Worm (Caenorhabditis elegans): Measurements from ENCODE around the gene abts-4.

abts-4 gene

DNA sequence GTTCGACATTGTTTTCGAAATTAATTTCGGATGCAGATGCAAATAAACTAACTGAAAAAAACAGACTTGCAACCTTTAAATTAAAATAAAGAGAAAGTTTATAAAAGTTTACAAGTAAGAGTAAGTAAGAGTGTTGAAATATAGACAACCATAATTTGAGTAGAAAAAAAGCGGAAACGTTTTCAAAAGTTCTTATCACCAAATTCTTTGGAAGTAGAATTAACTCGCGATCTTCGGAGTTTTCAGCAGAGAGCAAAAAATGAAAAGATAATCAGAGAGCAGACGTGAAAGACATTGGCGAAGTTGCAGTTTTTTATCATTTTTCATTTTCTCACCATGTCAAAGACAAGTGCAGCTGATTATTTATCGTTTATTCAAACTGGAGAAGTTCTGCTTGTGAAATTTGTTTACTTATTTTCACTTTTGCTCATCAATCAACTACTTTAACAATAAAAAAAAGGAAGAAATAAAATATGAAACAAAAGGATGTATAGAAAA, at the start of gene abts-4:
abts-4 (minus strand) TSS at position 51 of the 498 bp plus-strand sequence.
- peak; percentile 44 for TF ChIP-seq sma-9 (GFP tag; optimal IDR thresholded peaks at IDR 0.05)
- no peak for TF ChIP-seq sma-9 (tag; optimal IDR thresholded peaks at IDR 0.05)
- no peak for TF ChIP-seq unc-62 (GFP tag; optimal IDR thresholded peaks at IDR 0.05)
- TF ChIP-seq ztf-11 (tag; optimal IDR thresholded peaks at IDR 0.05), result no peak
- peak; percentile 39 for TF ChIP-seq fos-1 (tag; optimal IDR thresholded peaks at IDR 0.05)
- TF ChIP-seq unc-55 (GFP tag; optimal IDR thresholded peaks at IDR 0.05), result no peak
- TF ChIP-seq ZK546.5 (tag; optimal IDR thresholded peaks at IDR 0.05), result no peak

ce11 chrX:6808640-6809039, 47.1 kb upstream of the abts-4 start:
- no peak for TF ChIP-seq nhr-77 (tag; optimal IDR thresholded peaks at IDR 0.05)
- TF ChIP-seq egl-27 (tag; optimal IDR thresholded peaks at IDR 0.05), result no peak
- no peak for TF ChIP-seq ztf-11 (tag; optimal IDR thresholded peaks at IDR 0.05)
- no peak for TF ChIP-seq Y55F3AM.14 (GFP tag; optimal IDR thresholded peaks at IDR 0.05)
- no peak for TF ChIP-seq lin-39 (tag; optimal IDR thresholded peaks at IDR 0.05)
- no peak for TF ChIP-seq nhr-11 (tag; optimal IDR thresholded peaks at IDR 0.05)
- no peak for TF ChIP-seq ztf-4 (tag; optimal IDR thresholded peaks at IDR 0.05)
- no peak for TF ChIP-seq lsy-2 (tag; optimal IDR thresholded peaks at IDR 0.05)
- TF ChIP-seq dmd-4 (tag; optimal IDR thresholded peaks at IDR 0.05), result no peak
- TF ChIP-seq nhr-23 (tag; optimal IDR thresholded peaks at IDR 0.05), result no peak
- peak; percentile 64 for TF ChIP-seq crh-2 (tag; optimal IDR thresholded peaks at IDR 0.05)
- TF ChIP-seq nhr-21 (tag; optimal IDR thresholded peaks at IDR 0.05), result peak; percentile 11
- no peak for TF ChIP-seq mab-5 (tag; optimal IDR thresholded peaks at IDR 0.05)
- TF ChIP-seq peb-1 (tag; optimal IDR thresholded peaks at IDR 0.05), result no peak
- TF ChIP-seq aly-2 (tag; optimal IDR thresholded peaks at IDR 0.05), result no peak
- TF ChIP-seq elt-1 (tag; optimal IDR thresholded peaks at IDR 0.05), result no peak
- TF ChIP-seq sma-9 (GFP tag; optimal IDR thresholded peaks at IDR 0.05), result peak; percentile 14
- no peak for TF ChIP-seq sma-9 (tag; optimal IDR thresholded peaks at IDR 0.05)
- TF ChIP-seq fos-1 (tag; optimal IDR thresholded peaks at IDR 0.05), result peak; percentile 32
- TF ChIP-seq alr-1 (tag; optimal IDR thresholded peaks at IDR 0.05), result no peak
- TF ChIP-seq sma-3 (GFP tag; optimal IDR thresholded peaks at IDR 0.05), result peak; percentile 19
- no peak for TF ChIP-seq unc-39 (tag; optimal IDR thresholded peaks at IDR 0.05)
- TF ChIP-seq skn-1 (tag; optimal IDR thresholded peaks at IDR 0.05), result no peak
- TF ChIP-seq ceh-82 (tag; optimal IDR thresholded peaks at IDR 0.05), result no peak
- no peak for TF ChIP-seq R02D3.7 (tag; optimal IDR thresholded peaks at IDR 0.05)
- no peak for TF ChIP-seq nhr-6 (tag; optimal IDR thresholded peaks at IDR 0.05)
- TF ChIP-seq ZK546.5 (tag; optimal IDR thresholded peaks at IDR 0.05), result no peak
- peak; percentile 10 for TF ChIP-seq ceh-16 (tag; optimal IDR thresholded peaks at IDR 0.05)
- no peak for TF ChIP-seq sem-4 (tag; optimal IDR thresholded peaks at IDR 0.05)
- no peak for TF ChIP-seq blmp-1 (tag; optimal IDR thresholded peaks at IDR 0.05; ENCODE audit: insufficient read depth)
- no peak for TF ChIP-seq C34F6.9 (tag; optimal IDR thresholded peaks at IDR 0.05)
- no peak for TF ChIP-seq unc-55 (GFP tag; optimal IDR thresholded peaks at IDR 0.05)
- peak; percentile 59 for TF ChIP-seq nhr-25 (tag; optimal IDR thresholded peaks at IDR 0.05)
- no peak for TF ChIP-seq F13H6.1 (tag; optimal IDR thresholded peaks at IDR 0.05)
- TF ChIP-seq nhr-129 (tag; optimal IDR thresholded peaks at IDR 0.05), result peak; percentile 64
- TF ChIP-seq nhr-12 (tag; optimal IDR thresholded peaks at IDR 0.05), result no peak
- TF ChIP-seq lin-11 (tag; optimal IDR thresholded peaks at IDR 0.05), result no peak
- no peak for TF ChIP-seq ama-1 (optimal IDR thresholded peaks at IDR 0.05)
- no peak for TF ChIP-seq lin-13 (GFP tag; optimal IDR thresholded peaks at IDR 0.05)
- TF ChIP-seq snpc-4 (tag; optimal IDR thresholded peaks at IDR 0.05), result no peak
- no peak for TF ChIP-seq nhr-237 (tag; optimal IDR thresholded peaks at IDR 0.05)
- TF ChIP-seq elt-3 (tag; optimal IDR thresholded peaks at IDR 0.05), result no peak
- peak; percentile 41 for TF ChIP-seq gmeb-1 (tag; optimal IDR thresholded peaks at IDR 0.05)
- no peak for TF ChIP-seq unc-62 (GFP tag; optimal IDR thresholded peaks at IDR 0.05)

DNA sequence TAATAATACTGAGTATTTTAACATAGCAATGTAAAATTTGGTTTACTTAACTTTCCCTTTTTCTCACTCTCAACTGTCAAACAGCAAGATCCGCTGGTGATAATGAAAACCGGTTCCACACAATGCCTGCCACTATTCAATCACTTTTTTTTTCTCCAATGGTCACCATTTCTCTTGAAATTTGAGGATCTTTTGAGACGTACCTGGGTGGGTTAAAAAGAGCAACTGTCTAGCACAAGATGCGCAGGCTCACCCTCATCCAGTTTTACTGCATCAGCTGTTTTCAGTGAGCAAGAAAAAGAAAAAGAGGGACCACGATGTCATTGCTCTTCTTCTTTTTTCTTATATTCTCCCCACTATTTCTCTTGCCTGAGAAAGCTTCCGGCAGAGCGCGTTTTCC, 46.7 kb upstream of the abts-4 start:
- no peak for TF ChIP-seq elt-3 (tag; optimal IDR thresholded peaks at IDR 0.05)
- no peak for TF ChIP-seq lin-11 (tag; optimal IDR thresholded peaks at IDR 0.05)
- peak; percentile 57 for TF ChIP-seq C34F6.9 (tag; optimal IDR thresholded peaks at IDR 0.05)
- no peak for TF ChIP-seq lin-13 (GFP tag; optimal IDR thresholded peaks at IDR 0.05)
- TF ChIP-seq egl-27 (tag; optimal IDR thresholded peaks at IDR 0.05), result no peak
- peak; percentile 23 for TF ChIP-seq nhr-25 (tag; optimal IDR thresholded peaks at IDR 0.05)
- no peak for TF ChIP-seq unc-39 (tag; optimal IDR thresholded peaks at IDR 0.05)
- no peak for TF ChIP-seq nhr-77 (tag; optimal IDR thresholded peaks at IDR 0.05)
- no peak for TF ChIP-seq nhr-129 (tag; optimal IDR thresholded peaks at IDR 0.05)
- TF ChIP-seq lin-39 (tag; optimal IDR thresholded peaks at IDR 0.05), result no peak
- no peak for TF ChIP-seq sem-4 (tag; optimal IDR thresholded peaks at IDR 0.05)
- TF ChIP-seq nhr-23 (tag; optimal IDR thresholded peaks at IDR 0.05), result no peak
- TF ChIP-seq aly-2 (tag; optimal IDR thresholded peaks at IDR 0.05), result no peak
- TF ChIP-seq ceh-16 (tag; optimal IDR thresholded peaks at IDR 0.05), result no peak
- TF ChIP-seq unc-55 (GFP tag; optimal IDR thresholded peaks at IDR 0.05), result peak; percentile 26
- no peak for TF ChIP-seq fos-1 (tag; optimal IDR thresholded peaks at IDR 0.05)
- no peak for TF ChIP-seq ztf-1 (GFP tag; conservative IDR thresholded peaks at IDR 0.05)
- TF ChIP-seq blmp-1 (tag; optimal IDR thresholded peaks at IDR 0.05; ENCODE audit: insufficient read depth), result peak; percentile 82
- TF ChIP-seq alr-1 (tag; optimal IDR thresholded peaks at IDR 0.05), result no peak
- no peak for TF ChIP-seq nhr-237 (tag; optimal IDR thresholded peaks at IDR 0.05)
- TF ChIP-seq Y55F3AM.14 (GFP tag; optimal IDR thresholded peaks at IDR 0.05), result peak; percentile 26
- TF ChIP-seq gmeb-1 (tag; optimal IDR thresholded peaks at IDR 0.05), result no peak

All from whole organism, L2 larva.